Fruit fly (Drosophila melanogaster) whole organism, prepupa: ENCODE data around the gene Elo68beta.

Experiments used
- Blimp-1 ChIP-seq: fragments of 200-800 bp; sonication (Bioruptor generic); optimal IDR thresholded peaks from 3 replicates; lab custom pipeline; 2017; ENCODE audit warnings: missing biosample characterization, missing genetic modification characterization, mild to moderate bottlenecking, moderate library complexity, missing genetic modification reagents
- CG10631 ChIP-seq: fragments of 200-800 bp; sonication (Bioruptor generic); optimal IDR thresholded peaks from 2 replicates; lab custom pipeline; 2016; ENCODE audit warnings: missing biosample characterization, missing genetic modification characterization
- CG11294 ChIP-seq: fragments of 200-800 bp; sonication (Bioruptor generic); IDR thresholded peaks from 2 replicates; pipeline ENCODE4 v1.3.6; 2022; ENCODE audit warnings: missing biosample characterization, missing genetic modification characterization
- CG11762 ChIP-seq: fragments of 200-800 bp; sonication (Bioruptor generic); optimal IDR thresholded peaks from 3 replicates; lab custom pipeline; 2016; ENCODE audit warnings: missing biosample characterization, missing genetic modification characterization; ENCODE audit not compliant: insufficient read depth
- CG15336 ChIP-seq: fragments of 200-800 bp; sonication (Bioruptor generic); IDR thresholded peaks from 2 replicates; pipeline ENCODE4 v1.3.6; 2022; ENCODE audit warnings: missing biosample characterization, missing genetic modification characterization
- CG1621 ChIP-seq: fragments of 200-800 bp; sonication (Bioruptor generic); optimal IDR thresholded peaks from 3 replicates; lab custom pipeline; 2018; ENCODE audit warnings: missing biosample characterization, mild to moderate bottlenecking, missing genetic modification characterization
- CG16779 ChIP-seq: fragments of 200-800 bp; sonication (Bioruptor generic); optimal IDR thresholded peaks from 3 replicates; lab custom pipeline; 2017; ENCODE audit warnings: missing biosample characterization, mild to moderate bottlenecking, missing genetic modification characterization
- CG31627 ChIP-seq: fragments of 200-800 bp; sonication (Bioruptor generic); optimal IDR thresholded peaks from 3 replicates; lab custom pipeline; 2016; ENCODE audit warnings: missing biosample characterization, missing genetic modification characterization
- CG32006 ChIP-seq: fragments of 200-800 bp; sonication (Bioruptor generic); optimal IDR thresholded peaks from 3 replicates; lab custom pipeline; 2017; ENCODE audit warnings: missing biosample characterization, mild to moderate bottlenecking, missing genetic modification characterization
- CG34406 ChIP-seq: fragments of 200-800 bp; sonication (Bioruptor generic); optimal IDR thresholded peaks from 3 replicates; lab custom pipeline; 2016; ENCODE audit warnings: missing biosample characterization, missing genetic modification characterization
- CG3919 ChIP-seq: fragments of 200-800 bp; sonication (Bioruptor generic); optimal IDR thresholded peaks from 3 replicates; lab custom pipeline; 2016; ENCODE audit warnings: missing biosample characterization, missing genetic modification characterization
- CG4318 ChIP-seq: fragments of 200-800 bp; sonication (Bioruptor generic); optimal IDR thresholded peaks from 3 replicates; lab custom pipeline; 2017; ENCODE audit warnings: missing biosample characterization, mild to moderate bottlenecking, missing genetic modification characterization
- CG6163 ChIP-seq: fragments of 200-800 bp; sonication (Bioruptor generic); IDR thresholded peaks from 3 replicates; pipeline ENCODE4 v1.3.6; 2022; ENCODE audit warnings: missing biosample characterization, missing genetic modification characterization
- CG6276 ChIP-seq: fragments of 200-800 bp; sonication (Bioruptor generic); optimal IDR thresholded peaks from 2 replicates; lab custom pipeline; 2017; ENCODE audit warnings: missing biosample characterization, mild to moderate bottlenecking, missing genetic modification characterization
- CG6808 ChIP-seq: fragments of 200-800 bp; sonication (Bioruptor generic); optimal IDR thresholded peaks from 3 replicates; lab custom pipeline; 2017; ENCODE audit warnings: missing biosample characterization, missing genetic modification characterization, mild to moderate bottlenecking, moderate library complexity, missing genetic modification reagents
- CG6854 ChIP-seq: fragments of 200-800 bp; sonication (Bioruptor generic); optimal IDR thresholded peaks from 2 replicates; lab custom pipeline; 2017; ENCODE audit warnings: missing biosample characterization, mild to moderate bottlenecking, missing genetic modification characterization
- CG7368 ChIP-seq: fragments of 200-800 bp; sonication (Bioruptor generic); optimal IDR thresholded peaks from 3 replicates; lab custom pipeline; 2016; ENCODE audit warnings: missing biosample characterization, missing genetic modification characterization
- CG8119 ChIP-seq: fragments of 200-800 bp; sonication (Bioruptor generic); IDR thresholded peaks from 3 replicates; pipeline ENCODE4 v1.3.6; 2022; ENCODE audit warnings: missing biosample characterization, missing genetic modification characterization
- CG8319 ChIP-seq: fragments of 200-800 bp; sonication (Bioruptor generic); optimal IDR thresholded peaks from 3 replicates; lab custom pipeline; 2016; ENCODE audit warnings: missing biosample characterization, missing genetic modification characterization
- CG8632 ChIP-seq: fragments of 200-800 bp; sonication (Bioruptor generic); optimal IDR thresholded peaks from 3 replicates; lab custom pipeline; 2016; ENCODE audit warnings: missing biosample characterization, missing genetic modification characterization
- CG9139 ChIP-seq: fragments of 200-800 bp; sonication (Bioruptor generic); optimal IDR thresholded peaks from 3 replicates; lab custom pipeline; 2017; ENCODE audit warnings: missing biosample characterization, mild to moderate bottlenecking, missing genetic modification characterization
- Eip78C ChIP-seq: fragments of 200-800 bp; sonication (Bioruptor generic); peaks from one replicate; lab custom pipeline; 2016; ENCODE audit warnings: missing biosample characterization, missing genetic modification characterization
- Ets96B ChIP-seq: fragments of 200-800 bp; optimal IDR thresholded peaks from 2 replicates; lab custom pipeline; 2019; ENCODE audit warnings: missing biosample characterization, mild to moderate bottlenecking, missing genetic modification characterization, moderate library complexity
- Gug ChIP-seq: fragments of 200-800 bp; sonication (Bioruptor generic); IDR thresholded peaks from 2 replicates; pipeline ENCODE4 v1.3.6; 2022; ENCODE audit warnings: missing biosample characterization, missing genetic modification characterization
- Hr38 ChIP-seq: sonication (Bioruptor generic); optimal IDR thresholded peaks from 2 replicates; lab custom pipeline; 2016; ENCODE audit warnings: missing biosample characterization, missing genetic modification characterization
- Hr39 ChIP-seq: fragments of 200-800 bp; sonication (Bioruptor generic); optimal IDR thresholded peaks from 2 replicates; lab custom pipeline; 2016; ENCODE audit warnings: missing biosample characterization, missing genetic modification characterization
- Hr4 ChIP-seq: fragments of 200-800 bp; sonication (Bioruptor generic); optimal IDR thresholded peaks from 3 replicates; lab custom pipeline; 2016; ENCODE audit warnings: missing biosample characterization, missing genetic modification characterization
- Met ChIP-seq: fragments of 200-800 bp; sonication (Bioruptor generic); optimal IDR thresholded peaks from 3 replicates; lab custom pipeline; 2016; ENCODE audit warnings: missing biosample characterization, missing genetic modification characterization
- OdsH ChIP-seq: fragments of 200-800 bp; sonication (Bioruptor generic); optimal IDR thresholded peaks from 3 replicates; lab custom pipeline; 2016; ENCODE audit warnings: missing biosample characterization, missing genetic modification characterization
- Sox14 ChIP-seq: fragments of 200-800 bp; sonication (Bioruptor generic); optimal IDR thresholded peaks from 3 replicates; lab custom pipeline; 2016; ENCODE audit warnings: missing biosample characterization, missing genetic modification characterization
- Sox15 ChIP-seq: fragments of 200-800 bp; sonication (Bioruptor generic); optimal IDR thresholded peaks from 3 replicates; lab custom pipeline; 2016; ENCODE audit warnings: missing biosample characterization, missing genetic modification characterization
- achi ChIP-seq: fragments of 200-800 bp; sonication (Bioruptor generic); optimal IDR thresholded peaks from 3 replicates; lab custom pipeline; 2016; ENCODE audit warnings: missing biosample characterization, missing genetic modification characterization
- acj6 ChIP-seq: fragments of 200-800 bp; sonication (Bioruptor generic); optimal IDR thresholded peaks from 3 replicates; lab custom pipeline; 2016; ENCODE audit warnings: missing biosample characterization, missing genetic modification characterization
- cyc ChIP-seq: fragments of 200-800 bp; sonication (Bioruptor generic); optimal IDR thresholded peaks from 3 replicates; lab custom pipeline; 2016; ENCODE audit warnings: missing biosample characterization, missing genetic modification characterization
- dac ChIP-seq: fragments of 200-800 bp; sonication (Bioruptor generic); optimal IDR thresholded peaks from 2 replicates; lab custom pipeline; 2017; ENCODE audit warnings: missing biosample characterization, mild to moderate bottlenecking, missing genetic modification characterization
- dsx ChIP-seq: fragments of 200-800 bp; optimal IDR thresholded peaks from 3 replicates; lab custom pipeline; 2019; ENCODE audit warnings: missing biosample characterization, mild to moderate bottlenecking, missing genetic modification characterization, moderate library complexity; ENCODE audit not compliant: poor library complexity, severe bottlenecking
- eg ChIP-seq: fragments of 200-800 bp; sonication (Bioruptor generic); IDR thresholded peaks from 3 replicates; pipeline ENCODE4 v1.3.6; 2022; ENCODE audit warnings: missing biosample characterization, missing genetic modification characterization
- esn ChIP-seq: fragments of 200-800 bp; sonication (Bioruptor generic); optimal IDR thresholded peaks from 2 replicates; lab custom pipeline; 2016; ENCODE audit warnings: missing biosample characterization, mild to moderate bottlenecking, missing genetic modification characterization, moderate library complexity
- fd59A ChIP-seq: fragments of 200-800 bp; sonication (Bioruptor generic); optimal IDR thresholded peaks from 2 replicates; lab custom pipeline; 2017; ENCODE audit warnings: missing biosample characterization, mild to moderate bottlenecking, missing genetic modification characterization, missing genetic modification reagents
- fd85E ChIP-seq: fragments of 200-800 bp; sonication (Bioruptor generic); optimal IDR thresholded peaks from 3 replicates; lab custom pipeline; 2016; ENCODE audit warnings: missing biosample characterization, missing genetic modification characterization
- fkh ChIP-seq: fragments of 200-800 bp; sonication (Bioruptor generic); optimal IDR thresholded peaks from 3 replicates; lab custom pipeline; 2017; ENCODE audit warnings: missing biosample characterization, mild to moderate bottlenecking, missing genetic modification characterization, moderate library complexity
- lz ChIP-seq: fragments of 200-800 bp; sonication (Bioruptor generic); optimal IDR thresholded peaks from 3 replicates; lab custom pipeline; 2016; ENCODE audit warnings: missing biosample characterization, missing genetic modification characterization
- net ChIP-seq: fragments of 200-800 bp; sonication (Bioruptor generic); optimal IDR thresholded peaks from 3 replicates; lab custom pipeline; 2016; ENCODE audit warnings: missing biosample characterization, missing genetic modification characterization
- pdm3 ChIP-seq: fragments of 200-800 bp; sonication (Bioruptor generic); optimal IDR thresholded peaks from 3 replicates; lab custom pipeline; 2016; ENCODE audit warnings: missing biosample characterization, missing genetic modification characterization
- ss ChIP-seq, 2 experiments: fragments of 200-800 bp; sonication (Bioruptor generic); optimal IDR thresholded peaks; 2 replicates in 1 of 2; 3 replicates in 1 of 2; lab custom pipeline; 2017 to 2018; ENCODE audit warnings: mild to moderate bottlenecking in 2 of 2, missing biosample characterization in 2 of 2, missing genetic modification characterization in 2 of 2, moderate library complexity in 1 of 2
- svp ChIP-seq: fragments of 200-800 bp; sonication (Bioruptor generic); peaks from one replicate; lab custom pipeline; 2016; ENCODE audit warnings: missing biosample characterization, missing genetic modification characterization

Gene Elo68beta

DNA sequence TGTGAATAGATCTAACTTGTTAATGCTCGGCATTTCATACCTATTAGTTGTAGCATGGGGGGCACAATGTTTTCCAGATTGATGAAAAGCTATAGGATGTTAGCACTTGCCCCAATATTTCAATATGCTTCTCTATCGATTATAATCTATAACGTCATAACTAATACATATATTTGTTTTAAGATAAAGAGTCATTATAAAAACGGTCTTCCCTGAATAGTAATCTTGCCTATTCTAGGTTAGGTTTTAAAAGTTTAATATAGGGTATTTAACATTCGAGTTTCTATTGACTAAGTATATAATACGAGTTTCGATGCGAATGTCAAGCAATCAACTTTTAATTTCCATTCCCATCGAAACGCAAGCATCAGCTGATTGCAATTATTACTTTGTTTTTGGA is 40.3 kb downstream of the Elo68beta start, which contains the start of the genes CG6321 and Blos2 (continued):
- TF ChIP-seq Blimp-1 (GFP tag; lab: Kevin White, UChicago), result peak; percentile 9
- peak; percentile 77 for TF ChIP-seq Ets96B (tag; lab: Kevin White, UChicago)
- no peak for TF ChIP-seq Hr38 (GFP tag; lab: Kevin White, UChicago)
- peak; percentile 75 for TF ChIP-seq CG3919 (GFP tag; lab: Kevin White, UChicago)
- peak; percentile 65 for TF ChIP-seq Hr39
- TF ChIP-seq CG34406 (GFP tag; lab: Kevin White, UChicago), result peak; percentile 74
- TF ChIP-seq fd85E (GFP tag; lab: Kevin White, UChicago), result no peak
- peak; percentile 52 to 62 for TF ChIP-seq ss (GFP tag; optimal IDR thresholded peaks at IDR 0.05; lab: Kevin White, UChicago)
- peak; percentile 13 for TF ChIP-seq dac (GFP tag; lab: Kevin White, UChicago)
- TF ChIP-seq Gug (GFP tag; lab: Robert Waterston, UW), result peak; percentile 41
- TF ChIP-seq CG8632, result peak; percentile 60
- TF ChIP-seq CG32006, result peak; percentile 81
- TF ChIP-seq CG8319, result peak; percentile 14
- peak; percentile 63 for TF ChIP-seq cyc (GFP tag; lab: Kevin White, UChicago)
- TF ChIP-seq eg, result no peak; the same call in 1 of the 3 replicates
- TF ChIP-seq CG6276 (GFP tag; lab: Kevin White, UChicago), result peak; percentile 76
- peak; percentile 66 for TF ChIP-seq CG6808 (GFP tag; lab: Kevin White, UChicago)
- TF ChIP-seq achi (GFP tag; lab: Kevin White, UChicago), result peak; percentile 73
- TF ChIP-seq net (GFP tag; lab: Kevin White, UChicago), result peak; percentile 70
- peak; percentile 81; the same call in 2 of the 3 replicates for TF ChIP-seq CG8119
- TF ChIP-seq esn, result peak; percentile 85
- TF ChIP-seq svp (GFP tag; lab: Kevin White, UChicago), result no peak
- peak; percentile 78 for TF ChIP-seq OdsH
- TF ChIP-seq dsx, result peak; percentile 83
- peak; percentile 69 for TF ChIP-seq CG10631 (GFP tag; lab: Kevin White, UChicago)
- peak; percentile 35 for TF ChIP-seq CG11762 (GFP tag; lab: Kevin White, UChicago)

DNA sequence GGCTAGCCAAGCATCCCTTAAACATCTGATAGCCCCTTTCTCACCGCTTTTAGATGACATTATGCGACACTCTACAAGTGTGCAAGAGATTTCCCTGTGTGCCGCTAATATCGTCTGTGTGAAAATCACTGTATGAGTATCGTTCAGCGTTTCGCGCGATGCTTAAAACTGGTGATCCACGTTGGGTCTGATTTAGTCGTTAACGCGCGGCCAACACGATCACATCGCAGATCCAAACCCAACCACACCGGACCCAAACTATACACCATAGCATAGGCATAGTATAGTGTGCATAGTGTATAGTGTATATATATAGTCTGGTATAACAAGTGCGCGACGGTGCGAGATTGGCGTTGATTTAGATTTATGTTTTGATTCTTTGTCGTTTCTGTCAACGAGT is 47.7 kb downstream of the Elo68beta start, which contains the start of gene CG7888:
TSS of gene CG7888 (plus strand) at position 193 of the 400 bp plus-strand sequence.
- TF ChIP-seq CG15336 (GFP tag; lab: Robert Waterston, UW) (0 out of 2 replicates have a peak, but pooled peaks have one; percentile 11), fkh (no peak)

DNA sequence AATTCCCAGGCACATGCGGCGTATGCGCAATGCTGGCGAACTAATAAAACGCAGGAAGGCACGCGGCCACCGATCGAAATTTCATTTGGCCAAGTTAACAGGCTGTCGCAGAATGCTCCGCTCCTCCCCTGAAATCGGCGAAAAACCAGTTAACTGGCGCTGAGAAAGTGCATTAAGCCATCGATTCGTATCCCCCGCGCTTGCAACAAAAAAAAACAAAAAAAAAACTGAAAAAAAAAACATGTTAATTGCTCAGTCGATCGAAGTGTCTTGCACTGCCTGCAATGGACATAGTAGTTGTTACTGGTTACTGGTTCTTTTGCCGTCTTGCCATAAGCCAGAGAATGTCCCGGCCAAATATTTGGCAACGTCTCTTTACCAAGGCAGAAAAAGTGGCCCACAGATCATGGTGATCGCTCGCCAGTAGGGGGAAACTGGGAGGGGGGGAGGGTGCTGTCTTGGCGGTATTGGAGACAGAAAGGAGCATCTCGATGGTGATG is 48.7 kb downstream of the Elo68beta start:
- TF ChIP-seq CG4318 (GFP tag; lab: Kevin White, UChicago) (no peak), CG8632 (no peak), Sox15 (GFP tag; lab: Kevin White, UChicago) (no peak), Ets96B (tag; lab: Kevin White, UChicago) (no peak), CG11762 (GFP tag; lab: Kevin White, UChicago) (no peak), pdm3 (GFP tag; lab: Kevin White, UChicago) (no peak), CG11294 (GFP tag; lab: Robert Waterston, UW) (0 out of 2 replicates have a peak, but pooled peaks have one; percentile 7), CG32006 (peak; percentile 15), fd59A (no peak), CG6163 (GFP tag; lab: Robert Waterston, UW) (peak; percentile 71; the same call in 2 of the 3 replicates), CG1621 (tag; lab: Kevin White, UChicago) (no peak), CG6808 (GFP tag; lab: Kevin White, UChicago) (no peak), CG31627 (GFP tag; lab: Kevin White, UChicago) (no peak), CG10631 (GFP tag; lab: Kevin White, UChicago) (no peak), CG16779 (tag; lab: Kevin White, UChicago) (peak; percentile 29), CG34406 (GFP tag; lab: Kevin White, UChicago) (no peak), Hr39 (no peak), CG6854 (no peak), CG15336 (GFP tag; lab: Robert Waterston, UW) (peak; percentile 69), dsx (no peak), Hr4 (no peak), Met (GFP tag; lab: Kevin White, UChicago) (no peak), esn (no peak), Eip78C (GFP tag; lab: Kevin White, UChicago) (peak; percentile 47), CG7368 (GFP tag; lab: Kevin White, UChicago) (no peak), lz (no peak), OdsH (no peak), Sox14 (GFP tag; lab: Kevin White, UChicago) (no peak), eg (peak; percentile 74), CG6276 (GFP tag; lab: Kevin White, UChicago) (peak; percentile 75), acj6 (no peak), CG9139 (GFP tag; lab: Kevin White, UChicago) (no peak), Blimp-1 (GFP tag; lab: Kevin White, UChicago) (no peak)
